Fruit fly (Drosophila melanogaster): ENCODE data around the gene CG4291.

Gene CG4291

dm6 chr2L:847988-848622 lies 4.4 kb downstream of the CG4291 start:
- TF ChIP-seq CG17801 (GFP tag; optimal IDR thresholded peaks at IDR 0.05; ENCODE audit: partially characterized antibody) = no peak

DNA sequence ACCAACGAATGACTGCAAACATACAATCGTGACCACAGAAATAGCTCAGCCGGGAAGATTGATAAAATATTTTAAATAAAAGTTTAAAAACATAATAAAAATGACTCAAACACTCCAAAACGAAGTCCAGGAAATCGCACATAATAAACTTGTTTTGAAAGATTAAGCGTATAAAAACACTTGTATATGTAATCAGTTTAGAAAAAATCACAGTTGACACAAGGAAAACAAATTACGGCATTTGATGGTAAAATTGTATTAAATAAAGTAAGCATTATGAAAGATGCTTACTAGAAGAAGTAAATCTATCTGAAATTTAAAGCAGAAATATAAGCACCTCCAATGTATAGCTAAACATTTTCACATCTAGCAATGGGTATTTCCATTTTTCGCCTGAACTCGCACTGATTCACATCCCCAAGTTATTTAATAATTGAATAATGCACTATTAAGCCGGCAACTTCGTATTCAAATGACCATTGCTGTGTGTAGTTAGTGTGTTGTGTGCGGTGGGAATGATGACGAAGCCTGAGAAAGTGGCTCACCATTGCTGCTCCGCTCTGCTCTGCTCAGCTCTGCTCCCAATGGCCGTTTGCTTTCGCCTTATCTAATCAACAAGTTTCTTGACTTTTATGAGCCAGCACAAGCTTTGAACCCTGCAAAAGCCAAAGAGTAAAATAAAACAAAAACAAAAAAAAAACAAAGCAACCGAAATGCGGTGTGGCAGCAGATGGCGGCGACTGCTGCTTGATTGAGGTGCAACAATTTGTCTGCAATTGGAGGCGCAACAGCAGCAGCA lies 5.1 kb downstream of the CG4291 start:
- TF ChIP-seq CG17801 (GFP tag; optimal IDR thresholded peaks at IDR 0.05; ENCODE audit: partially characterized antibody) = no peak

DNA sequence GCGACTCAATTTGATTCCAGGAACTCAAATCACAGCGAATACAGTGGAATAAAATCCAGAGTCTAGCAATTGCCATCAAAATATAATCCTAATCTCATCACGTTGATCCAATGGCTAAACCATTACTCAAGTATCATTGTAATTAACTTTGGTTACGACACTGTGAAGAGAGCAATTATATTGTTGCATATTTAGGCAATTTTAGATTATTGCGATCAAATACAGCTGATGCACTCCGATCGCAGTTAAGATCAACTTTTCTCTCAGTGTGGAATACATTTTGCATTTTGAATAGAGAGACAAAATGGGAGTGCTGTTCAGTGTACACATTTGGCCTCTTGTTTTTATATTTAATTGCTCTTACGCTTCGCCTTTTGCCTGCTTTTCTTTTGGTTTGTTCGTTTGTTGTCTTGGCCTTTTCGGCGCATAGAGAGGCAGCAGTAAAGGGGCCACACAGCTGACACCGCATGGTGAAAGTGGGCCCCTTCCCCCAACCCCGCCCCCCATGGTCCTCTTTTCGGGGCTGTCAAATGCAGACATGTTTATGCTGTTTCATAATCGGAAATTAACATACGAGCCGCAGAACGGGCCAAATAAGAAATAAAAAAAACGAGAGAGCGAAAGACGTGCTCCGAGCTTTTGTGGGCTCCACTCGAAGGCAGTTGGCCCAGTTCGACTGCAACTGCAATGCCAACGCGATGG lies 6.2 kb downstream of the CG4291 start:
- peak; percentile 16 for TF ChIP-seq CG17801 (GFP tag; optimal IDR thresholded peaks at IDR 0.05; ENCODE audit: partially characterized antibody)

DNA sequence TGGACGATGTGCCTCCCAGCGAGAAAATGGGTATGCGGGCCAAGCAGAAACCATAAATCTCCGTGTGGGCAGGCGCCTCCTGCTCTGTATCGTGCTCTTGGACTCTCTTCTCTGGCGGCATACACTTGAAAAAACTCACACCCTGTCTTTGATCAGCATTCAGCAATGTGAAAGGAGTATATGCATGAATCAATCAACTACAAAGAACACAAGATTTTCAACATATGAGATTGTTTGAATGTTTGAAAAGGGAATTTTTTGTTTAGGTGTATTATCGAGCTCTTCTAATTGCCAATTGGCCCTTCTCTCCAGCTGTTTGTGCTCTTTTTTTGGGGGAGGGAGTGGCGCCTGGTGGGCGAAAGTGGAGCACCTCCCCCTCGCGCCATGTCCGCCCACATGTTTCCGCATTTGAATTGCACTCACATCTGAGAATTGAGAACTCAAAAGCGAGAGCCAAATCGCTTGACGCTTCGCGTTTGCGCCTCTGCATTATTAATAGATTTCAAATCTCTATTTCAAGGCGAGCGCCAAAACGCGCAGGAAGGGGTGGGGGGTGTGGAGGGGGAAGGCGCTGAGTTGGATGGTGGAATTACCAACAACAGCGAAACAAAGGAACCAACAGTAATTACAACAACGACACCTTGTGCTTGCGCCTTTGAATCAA lies 7.1 kb downstream of the CG4291 start:
- no peak for TF ChIP-seq CG17801 (GFP tag; optimal IDR thresholded peaks at IDR 0.05; ENCODE audit: partially characterized antibody)

dm6 chr2L:843850-844791 lies 8.4 kb downstream of the CG4291 start:
- TF ChIP-seq CG17801 (GFP tag; optimal IDR thresholded peaks at IDR 0.05; ENCODE audit: partially characterized antibody) = peak; percentile 9

dm6 chr2L:843301-843700 lies 9.2 kb downstream of the CG4291 start:
- no peak for TF ChIP-seq CG17801 (GFP tag; optimal IDR thresholded peaks at IDR 0.05; ENCODE audit: partially characterized antibody)

DNA sequence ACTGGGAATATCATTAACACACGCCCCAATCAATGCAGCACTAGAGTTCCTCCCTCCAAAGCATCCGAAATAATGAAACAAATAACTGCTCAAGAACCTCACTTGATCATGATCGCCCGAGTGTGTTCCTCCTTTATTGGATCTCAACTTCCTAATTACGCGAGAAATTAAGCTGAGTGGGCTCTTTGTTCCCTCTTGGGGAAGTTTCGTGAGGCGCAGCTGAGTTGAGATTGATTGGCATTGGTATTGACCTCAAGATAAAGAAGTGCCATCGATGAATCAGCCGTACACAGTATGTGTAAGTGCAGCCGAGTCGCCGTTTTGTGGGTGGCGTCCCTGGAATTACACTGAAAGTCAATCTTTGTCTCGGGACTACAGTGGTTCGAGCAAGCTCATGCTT lies 9.7 kb downstream of the CG4291 start:
- TF ChIP-seq CG17801 (GFP tag; optimal IDR thresholded peaks at IDR 0.05; ENCODE audit: partially characterized antibody) = no peak

DNA sequence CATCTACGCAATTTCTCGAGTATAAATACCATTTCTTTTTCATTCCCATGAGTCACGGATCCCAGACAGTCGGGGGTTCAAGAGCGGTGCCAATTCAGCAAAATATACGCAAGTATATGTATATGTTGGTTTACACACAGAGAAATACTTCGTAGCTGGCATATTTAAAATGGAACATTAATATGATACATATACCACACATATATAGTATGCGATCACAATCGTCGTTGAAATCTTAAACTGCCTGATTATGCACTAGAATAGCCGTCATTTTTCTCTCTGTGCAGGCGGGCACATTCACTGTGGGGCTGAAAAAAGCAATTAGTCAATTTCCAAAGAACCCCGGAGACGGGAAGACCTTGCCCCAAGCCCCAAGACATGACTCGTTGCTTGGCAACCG lies 10.8 kb downstream of the CG4291 start:
- peak; percentile 94 for TF ChIP-seq CG17801 (GFP tag; optimal IDR thresholded peaks at IDR 0.05; ENCODE audit: partially characterized antibody)

dm6 chr2L:840716-841115 lies 11.8 kb downstream of the CG4291 start:
- no peak for TF ChIP-seq CG17801 (GFP tag; optimal IDR thresholded peaks at IDR 0.05; ENCODE audit: partially characterized antibody)

dm6 chr2L:840022-840421 lies 12.5 kb downstream of the CG4291 start:
- no peak for TF ChIP-seq CG17801 (GFP tag; optimal IDR thresholded peaks at IDR 0.05; ENCODE audit: partially characterized antibody)

DNA sequence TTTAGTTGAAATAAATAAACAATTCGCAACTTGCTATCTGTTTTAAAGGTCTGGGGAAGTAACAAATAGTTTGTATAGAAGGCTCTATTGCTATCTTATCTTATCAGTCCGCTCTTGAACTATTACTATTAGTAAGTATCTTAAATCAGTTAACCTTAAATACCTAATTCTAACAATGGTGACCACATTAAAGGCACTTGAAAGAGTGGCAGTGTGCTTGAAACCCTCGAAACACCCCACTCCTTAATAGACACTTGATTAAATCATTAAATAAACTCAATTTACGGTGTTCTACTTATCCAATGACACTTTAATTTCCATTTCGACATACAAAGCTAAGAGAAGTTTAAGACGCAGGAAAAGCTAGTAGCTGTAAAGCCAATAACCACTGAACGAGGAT lies 13.7 kb downstream of the CG4291 start:
- no peak for TF ChIP-seq CG17801 (GFP tag; optimal IDR thresholded peaks at IDR 0.05; ENCODE audit: partially characterized antibody)

DNA sequence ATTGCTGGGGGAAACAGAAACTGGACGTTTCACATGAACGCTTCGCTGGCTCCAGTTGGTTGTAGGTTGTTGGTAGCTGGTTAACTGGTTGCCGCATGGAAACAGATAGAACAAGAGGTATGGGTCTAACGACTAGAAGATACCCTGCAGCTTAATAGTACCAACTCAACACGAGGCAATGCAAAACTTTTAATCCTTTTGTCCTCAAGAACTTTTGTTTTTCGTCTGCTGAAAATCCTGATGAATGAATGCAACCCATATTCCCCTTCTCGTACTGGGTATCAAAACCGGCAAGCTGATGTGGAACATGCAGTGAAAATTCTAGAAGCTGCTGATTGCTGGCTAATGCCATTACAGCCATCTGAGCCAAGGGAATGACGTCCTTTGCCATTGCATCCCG lies 14.5 kb downstream of the CG4291 start:
- TF ChIP-seq CG17801 (GFP tag; optimal IDR thresholded peaks at IDR 0.05; ENCODE audit: partially characterized antibody) = no peak

dm6 chr2L:827516-828362 lies 24.8 kb downstream of the CG4291 start:
- TF ChIP-seq CG17801 (GFP tag; optimal IDR thresholded peaks at IDR 0.05; ENCODE audit: partially characterized antibody) = no peak

All from ovary, adult (tissue).